Fruit fly (Drosophila melanogaster) whole organism, embryonic: ENCODE measurements around the gene CG45045.

ENCODE experiments used
- Abd-B ChIP-seq: fragments of 200-800 bp; sonication (Bioruptor generic); optimal IDR thresholded peaks from 2 replicates; lab custom pipeline; 2018; ENCODE audit warnings: missing biosample characterization, mild to moderate bottlenecking, missing genetic modification characterization, moderate library complexity
- Atf3 ChIP-seq: fragments of 200-800 bp; sonication (Bioruptor generic); optimal IDR thresholded peaks from 3 replicates; lab custom pipeline; 2016; ENCODE audit warnings: missing biosample characterization, missing genetic modification characterization
- Atf6 ChIP-seq: fragments of 200-800 bp; sonication (Bioruptor generic); IDR thresholded peaks from 2 replicates; pipeline ENCODE4 v1.3.6; 2022; ENCODE audit warnings: missing biosample characterization, missing genetic modification characterization
- CG10267 ChIP-seq: fragments of 200-800 bp; sonication (Bioruptor generic); optimal IDR thresholded peaks from 2 replicates; lab custom pipeline; 2018; ENCODE audit warnings: missing biosample characterization, mild to moderate bottlenecking, missing genetic modification characterization, moderate library complexity
- CG10366 ChIP-seq: fragments of 200-800 bp; sonication (Bioruptor generic); IDR thresholded peaks from 2 replicates; pipeline ENCODE4 v1.3.6; 2022; ENCODE audit warnings: missing biosample characterization, missing genetic modification characterization
- CG10654 ChIP-seq: fragments of 200-800 bp; sonication (Bioruptor generic); optimal IDR thresholded peaks from 2 replicates; lab custom pipeline; 2016; ENCODE audit warnings: missing biosample characterization, missing genetic modification characterization
- CG12104 ChIP-seq: fragments of 200-800 bp; sonication (Bioruptor generic); optimal IDR thresholded peaks from 3 replicates; lab custom pipeline; 2016; ENCODE audit warnings: missing biosample characterization, missing genetic modification characterization
- CG12942 ChIP-seq: fragments of 200-800 bp; sonication (Bioruptor generic); optimal IDR thresholded peaks from 3 replicates; lab custom pipeline; 2016; ENCODE audit warnings: missing biosample characterization, missing genetic modification characterization
- CG13424 ChIP-seq: fragments of 200-800 bp; sonication (Bioruptor generic); optimal IDR thresholded peaks from 2 replicates; lab custom pipeline; 2019; ENCODE audit warnings: missing biosample characterization, mild to moderate bottlenecking, missing genetic modification characterization, moderate library complexity
- CG13624 ChIP-seq: fragments of 200-800 bp; sonication (Bioruptor generic); optimal IDR thresholded peaks from 2 replicates; lab custom pipeline; 2016; ENCODE audit warnings: missing biosample characterization, missing genetic modification characterization
- CG14441 ChIP-seq: fragments of 200-800 bp; sonication (Bioruptor generic); IDR thresholded peaks from 2 replicates; pipeline ENCODE4 v1.3.6; 2022; ENCODE audit warnings: missing biosample characterization, missing genetic modification characterization
- CG15601 ChIP-seq: fragments of 200-800 bp; sonication (Bioruptor generic); optimal IDR thresholded peaks from 3 replicates; lab custom pipeline; 2019; ENCODE audit warnings: missing biosample characterization, mild to moderate bottlenecking, missing genetic modification characterization, moderate library complexity
- CG17385 ChIP-seq: fragments of 200-800 bp; sonication (Bioruptor generic); optimal IDR thresholded peaks from 3 replicates; lab custom pipeline; 2018; ENCODE audit warnings: missing biosample characterization, mild to moderate bottlenecking, missing genetic modification characterization
- CG3163 ChIP-seq: fragments of 200-800 bp; sonication (Bioruptor generic); optimal IDR thresholded peaks from 3 replicates; lab custom pipeline; 2016; ENCODE audit warnings: missing biosample characterization, missing genetic modification characterization
- CG33213 ChIP-seq: fragments of 200-800 bp; sonication (Bioruptor generic); optimal IDR thresholded peaks from 3 replicates; lab custom pipeline; 2016; ENCODE audit warnings: missing biosample characterization, missing genetic modification characterization
- CG4707 ChIP-seq: fragments of 200-800 bp; sonication (Bioruptor generic); optimal IDR thresholded peaks from 2 replicates; lab custom pipeline; 2018; ENCODE audit warnings: missing biosample characterization, mild to moderate bottlenecking, missing genetic modification characterization, moderate library complexity
- CG7271 ChIP-seq: fragments of 200-800 bp; sonication (Bioruptor generic); optimal IDR thresholded peaks from 2 replicates; lab custom pipeline; 2018; ENCODE audit warnings: missing biosample characterization, mild to moderate bottlenecking, missing genetic modification characterization, moderate library complexity
- CG7556 ChIP-seq: fragments of 200-800 bp; sonication (Bioruptor generic); optimal IDR thresholded peaks from 2 replicates; lab custom pipeline; 2017; ENCODE audit warnings: missing biosample characterization, mild to moderate bottlenecking, missing genetic modification characterization
- CG7987 ChIP-seq: fragments of 200-800 bp; sonication (Bioruptor generic); optimal IDR thresholded peaks from 2 replicates; lab custom pipeline; 2018; ENCODE audit warnings: missing biosample characterization, mild to moderate bottlenecking, missing genetic modification characterization, moderate library complexity
- CG8388 ChIP-seq: fragments of 200-800 bp; sonication (Bioruptor generic); optimal IDR thresholded peaks from 2 replicates; lab custom pipeline; 2019; ENCODE audit warnings: missing biosample characterization, mild to moderate bottlenecking, missing genetic modification characterization, moderate library complexity
- CG8944 ChIP-seq: fragments of 200-800 bp; sonication (Bioruptor generic); optimal IDR thresholded peaks from 3 replicates; lab custom pipeline; 2016; ENCODE audit warnings: missing biosample characterization, missing genetic modification characterization
- Dad ChIP-seq: fragments of 200-800 bp; sonication (Bioruptor generic); optimal IDR thresholded peaks from 3 replicates; lab custom pipeline; 2016; ENCODE audit warnings: missing biosample characterization, missing genetic modification characterization
- Dfd ChIP-seq, 2 experiments: fragments of >200 bp; optimal IDR thresholded peaks; 2 replicates each; lab custom pipeline; 2017; ENCODE audit warnings: missing biosample characterization in 2 of 2, missing genetic modification characterization in 2 of 2
- Doc2 ChIP-seq: fragments of 200-800 bp; sonication (Bioruptor generic); IDR thresholded peaks from 2 replicates; pipeline ENCODE4 v1.3.6; 2022; ENCODE audit warnings: missing biosample characterization, missing genetic modification characterization
- Dp ChIP-seq: fragments of 200-800 bp; sonication (Bioruptor generic); optimal IDR thresholded peaks from 2 replicates; lab custom pipeline; 2018; ENCODE audit warnings: missing biosample characterization, mild to moderate bottlenecking, missing genetic modification characterization, moderate library complexity
- HLHmδ ChIP-seq: fragments of 200-800 bp; sonication (Bioruptor generic); optimal IDR thresholded peaks from 2 replicates; lab custom pipeline; 2018; ENCODE audit warnings: missing biosample characterization, mild to moderate bottlenecking, missing genetic modification characterization, moderate library complexity
- Meics ChIP-seq: fragments of 200-800 bp; sonication (Bioruptor generic); optimal IDR thresholded peaks from 2 replicates; lab custom pipeline; 2017; ENCODE audit warnings: missing biosample characterization, mild to moderate bottlenecking, missing genetic modification characterization
- NfI ChIP-seq: fragments of 200-800 bp; sonication (Bioruptor generic); optimal IDR thresholded peaks from 3 replicates; lab custom pipeline; 2018; ENCODE audit warnings: missing biosample characterization, mild to moderate bottlenecking, missing genetic modification characterization, moderate library complexity
- Opbp ChIP-seq: fragments of 200-800 bp; sonication (Bioruptor generic); IDR thresholded peaks from 3 replicates; pipeline ENCODE4 v1.3.6; 2022; ENCODE audit warnings: missing biosample characterization, missing genetic modification characterization; ENCODE audit not compliant: partially characterized antibody
- Poxn ChIP-seq: fragments of 200-800 bp; sonication (Bioruptor generic); IDR thresholded peaks from 2 replicates; pipeline ENCODE4 v1.3.6; 2022; ENCODE audit warnings: missing biosample characterization, missing genetic modification characterization
- Ptx1 ChIP-seq: fragments of 200-800 bp; sonication (Bioruptor generic); IDR thresholded peaks from 2 replicates; pipeline ENCODE4 v1.3.6; 2022; ENCODE audit warnings: missing biosample characterization, missing genetic modification characterization
- Sry-δ ChIP-seq: fragments of 200-800 bp; sonication (Bioruptor generic); optimal IDR thresholded peaks from 2 replicates; lab custom pipeline; 2016; ENCODE audit warnings: missing biosample characterization, missing genetic modification characterization
- TFAM ChIP-seq: fragments of 200-800 bp; sonication (Bioruptor generic); optimal IDR thresholded peaks from 2 replicates; lab custom pipeline; 2017; ENCODE audit warnings: missing biosample characterization, missing genetic modification characterization, inconsistent platforms
- Vsx1 ChIP-seq: fragments of 200-800 bp; sonication (Bioruptor generic); optimal IDR thresholded peaks from 2 replicates; lab custom pipeline; 2017; ENCODE audit warnings: missing biosample characterization, mild to moderate bottlenecking, missing genetic modification characterization, missing genetic modification reagents
- abd-A ChIP-seq: fragments of 200-800 bp; sonication (Bioruptor generic); optimal IDR thresholded peaks from 3 replicates; lab custom pipeline; 2019; ENCODE audit warnings: missing biosample characterization, mild to moderate bottlenecking, missing genetic modification characterization, moderate library complexity
- ewg ChIP-seq: fragments of 200-800 bp; sonication (Bioruptor generic); optimal IDR thresholded peaks from 3 replicates; lab custom pipeline; 2017; ENCODE audit warnings: mild to moderate bottlenecking, missing biosample characterization, missing genetic modification reagents, missing genetic modification characterization
- exex ChIP-seq: fragments of 200-800 bp; sonication (Bioruptor generic); optimal IDR thresholded peaks from 4 replicates; lab custom pipeline; 2018; ENCODE audit warnings: missing biosample characterization, mild to moderate bottlenecking, missing genetic modification characterization, moderate library complexity
- fd3F ChIP-seq: fragments of 200-800 bp; sonication (Bioruptor generic); optimal IDR thresholded peaks from 2 replicates; lab custom pipeline; 2018; ENCODE audit warnings: missing biosample characterization, mild to moderate bottlenecking, missing genetic modification characterization, moderate library complexity
- ham ChIP-seq: fragments of 200-800 bp; sonication (Bioruptor generic); IDR thresholded peaks from 2 replicates; pipeline ENCODE4 v1.3.6; 2022; ENCODE audit warnings: missing biosample characterization, missing genetic modification characterization
- jing ChIP-seq: fragments of 200-800 bp; sonication (Bioruptor generic); optimal IDR thresholded peaks from 2 replicates; lab custom pipeline; 2018; ENCODE audit warnings: missing biosample characterization, mild to moderate bottlenecking, missing genetic modification characterization
- knrl ChIP-seq: fragments of 200-800 bp; sonication (Bioruptor generic); IDR thresholded peaks from 3 replicates; pipeline ENCODE4 v1.3.6; 2022; ENCODE audit warnings: missing biosample characterization, missing genetic modification characterization; ENCODE audit not compliant: partially characterized antibody
- luna ChIP-seq: fragments of 200-800 bp; sonication (Bioruptor generic); optimal IDR thresholded peaks from 2 replicates; lab custom pipeline; 2016; ENCODE audit warnings: missing biosample characterization, missing genetic modification characterization
- maf-S ChIP-seq: fragments of 200-800 bp; sonication (Bioruptor generic); optimal IDR thresholded peaks from 2 replicates; lab custom pipeline; 2016; ENCODE audit warnings: missing biosample characterization, missing genetic modification characterization
- pb ChIP-seq: fragments of 200-800 bp; sonication (Bioruptor generic); optimal IDR thresholded peaks from 3 replicates; lab custom pipeline; 2016; ENCODE audit warnings: missing biosample characterization, missing genetic modification characterization
- prd ChIP-seq, 3 experiments: fragments of >200 bp in 2 of 3; fragments of 200-800 bp in 1 of 3; sonication (Bioruptor generic) in 1 of 3; optimal IDR thresholded peaks in 2 of 3; IDR thresholded peaks in 1 of 3; 2 replicates in 2 of 3; 3 replicates in 1 of 3; pipeline versions ENCODE4 v1.3.6 to Lab custom; 2017 to 2022; ENCODE audit warnings: missing biosample characterization in 1 of 3, missing genetic modification characterization in 1 of 3
- pum ChIP-seq: fragments of 200-800 bp; sonication (Bioruptor generic); optimal IDR thresholded peaks from 2 replicates; lab custom pipeline; 2016; ENCODE audit warnings: missing biosample characterization, missing genetic modification characterization
- sens-2 ChIP-seq: fragments of 200-800 bp; sonication (Bioruptor generic); IDR thresholded peaks from 2 replicates; pipeline ENCODE4 v1.3.6; 2022; ENCODE audit warnings: missing biosample characterization, missing genetic modification characterization
- z ChIP-seq: fragments of 200-800 bp; sonication (Bioruptor generic); IDR thresholded peaks from 3 replicates; pipeline ENCODE4 v1.3.6; 2022; ENCODE audit warnings: missing biosample characterization, missing genetic modification characterization
- zen2 ChIP-seq: fragments of 200-800 bp; sonication (Bioruptor generic); IDR thresholded peaks from 3 replicates; pipeline ENCODE4 v1.3.6; 2022; ENCODE audit warnings: missing biosample characterization, missing genetic modification characterization; ENCODE audit not compliant: partially characterized antibody

The CG45045 gene

DNA sequence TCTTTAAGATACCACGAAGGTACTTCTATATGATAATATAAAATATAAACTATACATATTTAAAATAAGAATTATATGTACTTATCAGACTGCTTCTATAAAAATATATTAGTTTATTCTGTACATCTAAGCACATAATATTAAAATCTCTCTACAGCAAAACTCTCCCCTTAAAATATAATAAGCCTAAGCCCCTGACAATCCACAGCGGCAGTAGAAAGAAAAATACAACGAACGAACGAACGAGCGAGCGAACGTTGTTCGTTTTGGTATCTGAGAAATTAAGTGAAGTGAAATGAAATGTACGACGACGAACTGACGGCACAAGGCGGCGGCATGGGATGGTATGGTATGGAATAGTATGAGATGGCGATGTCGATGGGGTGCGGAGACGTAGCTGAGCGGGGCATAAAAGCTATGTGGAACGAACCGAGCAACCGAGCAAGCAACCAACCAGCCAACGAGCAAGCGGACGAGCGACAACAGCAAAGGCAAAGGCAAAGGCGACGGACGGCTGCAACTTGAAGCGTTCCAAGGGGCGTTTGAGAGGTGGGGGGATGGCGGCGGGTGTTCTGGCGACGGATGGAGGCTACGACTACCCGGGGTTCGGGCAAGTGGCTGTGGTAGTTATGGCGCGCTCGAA lies 33.2 kb downstream of the CG45045 start (continued):
- peak; percentile 96 for TF ChIP-seq CG12942
- peak; percentile 98 for TF ChIP-seq Abd-B
- TF ChIP-seq CG10366 (GFP tag; lab: Robert Waterston, UW): peak; percentile 98
- peak; percentile 99 for TF ChIP-seq Meics (GFP tag; lab: Kevin White, UChicago)
- peak; percentile 42 for TF ChIP-seq Atf3 (GFP tag; lab: Kevin White, UChicago)
- TF ChIP-seq Ptx1 (GFP tag; lab: Robert Waterston, UW): peak; percentile 99
- no peak for TF ChIP-seq zen2 (GFP tag; lab: Robert Waterston, UW)
- TF ChIP-seq luna: peak; percentile 46
- peak; percentile 91 for TF ChIP-seq sens-2 (GFP tag; lab: Robert Waterston, UW)
- TF ChIP-seq jing (GFP tag; lab: Kevin White, UChicago): peak; percentile 84
- peak; percentile 57 for TF ChIP-seq TFAM (GFP tag; lab: Kevin White, UChicago)
- peak; percentile 16 for TF ChIP-seq CG3163 (GFP tag; lab: Kevin White, UChicago)
- TF ChIP-seq Poxn (GFP tag; lab: Robert Waterston, UW): peak; percentile 93
- peak; percentile 99 for TF ChIP-seq CG13424
- TF ChIP-seq Vsx1 (GFP tag; lab: Kevin White, UChicago): peak; percentile 98
- TF ChIP-seq CG10654: peak; percentile 95
- no peak for TF ChIP-seq Dfd (GFP tag; optimal IDR thresholded peaks at IDR 0.05; lab: Kevin White, UChicago)
- peak; percentile 98 for TF ChIP-seq CG17385 (GFP tag; lab: Kevin White, UChicago)
- TF ChIP-seq exex: peak; percentile 94
- peak; percentile 91 for TF ChIP-seq CG7987 (GFP tag; lab: Kevin White, UChicago)
- TF ChIP-seq prd (optimal IDR thresholded peaks at IDR 0.05; lab: Kevin White, UChicago): no peak
- TF ChIP-seq prd (GFP tag; IDR thresholded peaks at IDR 0.05; lab: Robert Waterston, UW): peak; percentile 98
- peak; percentile 77 for TF ChIP-seq maf-S (GFP tag; lab: Kevin White, UChicago)
- peak; percentile 74 for TF ChIP-seq CG8944
- peak; percentile 97 for TF ChIP-seq CG10267
- peak; percentile 98 for TF ChIP-seq NfI (GFP tag; lab: Kevin White, UChicago)
- TF ChIP-seq CG4707 (GFP tag; lab: Kevin White, UChicago): peak; percentile 88
- TF ChIP-seq Dad (GFP tag; lab: Kevin White, UChicago): peak; percentile 53
- peak; percentile 94 for TF ChIP-seq abd-A (tag; lab: Kevin White, UChicago)
- peak; percentile 98 for TF ChIP-seq CG15601 (tag; lab: Kevin White, UChicago)
- TF ChIP-seq CG7556: peak; percentile 100
- 0 out of 3 replicates have a peak, but pooled peaks have one; percentile 26 for TF ChIP-seq Opbp (GFP tag; lab: Robert Waterston, UW)
- peak; percentile 96 for TF ChIP-seq CG12104 (GFP tag; lab: Kevin White, UChicago)
- peak; percentile 98 for TF ChIP-seq CG8388 (GFP tag; lab: Kevin White, UChicago)
- TF ChIP-seq Doc2: peak; percentile 85
- peak; percentile 98 for TF ChIP-seq Atf6
- peak; percentile 99 for TF ChIP-seq fd3F
- peak; percentile 53 for TF ChIP-seq CG13624
- TF ChIP-seq ewg (GFP tag; lab: Kevin White, UChicago): peak; percentile 94
- TF ChIP-seq pb: peak; percentile 30
- TF ChIP-seq Sry-δ: no peak
- TF ChIP-seq pum (GFP tag; lab: Kevin White, UChicago): peak; percentile 63
- TF ChIP-seq CG14441: peak; percentile 98
- peak; percentile 48; the same call in 1 of the 3 replicates for TF ChIP-seq z
- peak; percentile 93 for TF ChIP-seq ham (GFP tag; lab: Robert Waterston, UW)
- peak; percentile 26 for TF ChIP-seq Dp (GFP tag; lab: Kevin White, UChicago)
- TF ChIP-seq CG7271 (tag; lab: Kevin White, UChicago): peak; percentile 88
- TF ChIP-seq CG33213 (GFP tag; lab: Kevin White, UChicago): peak; percentile 61
- peak; percentile 27; the same call in 1 of the 3 replicates for TF ChIP-seq knrl (GFP tag; lab: Robert Waterston, UW)
- TF ChIP-seq HLHmδ (GFP tag; lab: Kevin White, UChicago): no peak
